Fruit fly (Drosophila melanogaster) ovary, adult (tissue): ENCODE results near the gene CG17177.

Experiments
- CG17801 ChIP-seq: fragments of 200-800 bp; optimal IDR thresholded peaks from 2 replicates; lab custom pipeline; 2019; ENCODE audit warnings: missing biosample characterization, mild to moderate bottlenecking, missing genetic modification characterization, moderate library complexity; ENCODE audit not compliant: partially characterized antibody

The CG17177 gene

dm6 chr3L:14701578-14701977 is at the start of gene CG17177:
TSS of gene CG17177 (minus strand) at chr3L:14701678.
- TF ChIP-seq CG17801 (GFP tag; lab: Kevin White, UChicago) = no peak

- no peak for TF ChIP-seq CG17801 (GFP tag; lab: Kevin White, UChicago)
Measured at dm6 chr3L:14751056-14751671, 49.7 kb upstream of the CG17177 start.

dm6 chr3L:14743106-14743692 is 41.7 kb upstream of the CG17177 start:
- TF ChIP-seq CG17801 (GFP tag; lab: Kevin White, UChicago) = no peak

dm6 chr3L:14733417-14733816 is 31.9 kb upstream of the CG17177 start, which contains the start of gene CG13471:
TSS of gene CG13471 (minus strand) at chr3L:14733517.
- TF ChIP-seq CG17801 (GFP tag; lab: Kevin White, UChicago) = no peak

- TF ChIP-seq CG17801 (GFP tag; lab: Kevin White, UChicago) = no peak
Measured at dm6 chr3L:14731790-14732189, 30.3 kb upstream of the CG17177 start.

- TF ChIP-seq CG17801 (GFP tag; lab: Kevin White, UChicago) = no peak
Measured at dm6 chr3L:14728460-14728859, 27.0 kb upstream of the CG17177 start, which contains the start of gene CG13473. TSS of gene CG13473 (plus strand) at chr3L:14728760.

dm6 chr3L:14712799-14713198 is 11.3 kb upstream of the CG17177 start:
- no peak for TF ChIP-seq CG17801 (GFP tag; lab: Kevin White, UChicago)

dm6 chr3L:14708053-14708452 is 6.6 kb upstream of the CG17177 start:
- TF ChIP-seq CG17801 (GFP tag; lab: Kevin White, UChicago) = no peak

dm6 chr3L:14706461-14706880 is 5.0 kb upstream of the CG17177 start:
- peak; percentile 24 for TF ChIP-seq CG17801 (GFP tag; lab: Kevin White, UChicago)

- TF ChIP-seq CG17801 (GFP tag; lab: Kevin White, UChicago) = no peak
Measured at dm6 chr3L:14705164-14705563, 3.7 kb upstream of the CG17177 start, which contains the start of gene CG13476. TSS of gene CG13476 (plus strand) at chr3L:14705464.

- TF ChIP-seq CG17801 (GFP tag; lab: Kevin White, UChicago) = no peak
Measured at dm6 chr3L:14697005-14697404, 4.5 kb downstream of the CG17177 start, which contains the start of gene CG13474. TSS of gene CG13474 (minus strand) at chr3L:14697105.

- no peak for TF ChIP-seq CG17801 (GFP tag; lab: Kevin White, UChicago)
Measured at dm6 chr3L:14691047-14691446, 10.4 kb downstream of the CG17177 start, which contains the start of gene gdrd. TSS of gene gdrd (plus strand) at chr3L:14691347.

- TF ChIP-seq CG17801 (GFP tag; lab: Kevin White, UChicago) = no peak
Measured at dm6 chr3L:14686251-14686650, 15.2 kb downstream of the CG17177 start.

- TF ChIP-seq CG17801 (GFP tag; lab: Kevin White, UChicago) = no peak
Measured at dm6 chr3L:14684468-14684867, 17.0 kb downstream of the CG17177 start, which contains the start of gene Dnaaf6. TSS of gene Dnaaf6 (plus strand) at chr3L:14684768.

- no peak for TF ChIP-seq CG17801 (GFP tag; lab: Kevin White, UChicago)
Measured at dm6 chr3L:14681504-14681903, 20.0 kb downstream of the CG17177 start.
